Fruit fly (Drosophila melanogaster) whole organism, wandering third instar larva: ENCODE measurements around the gene CG31265.

Experiments used
- CG32264 ChIP-seq: fragments of 200-800 bp; sonication (Bioruptor generic); optimal IDR thresholded peaks from 2 replicates; lab custom pipeline; 2016; ENCODE audit warnings: missing biosample characterization, missing genetic modification characterization
- Dif ChIP-seq: fragments of 200-275, 200-300 bp; sonication (Bioruptor generic); optimal IDR thresholded peaks from 2 replicates; lab custom pipeline; 2018; ENCODE audit warnings: missing biosample characterization, missing genetic modification characterization; ENCODE audit not compliant: partially characterized antibody
- HLH106 ChIP-seq: fragments of 200-800 bp; optimal IDR thresholded peaks from 3 replicates; lab custom pipeline; 2019; ENCODE audit warnings: missing biosample characterization, mild to moderate bottlenecking, missing genetic modification characterization, moderate library complexity
- Hnf4 ChIP-seq: fragments of 200-800 bp; sonication (Bioruptor generic); optimal IDR thresholded peaks from 2 replicates; lab custom pipeline; 2016; ENCODE audit warnings: missing biosample characterization, mild to moderate bottlenecking, missing genetic modification characterization
- Hr78 ChIP-seq: fragments of >200 bp; optimal IDR thresholded peaks from 2 replicates; lab custom pipeline; 2017; ENCODE audit warnings: missing biosample characterization, missing genetic modification characterization
- Myc ChIP-seq: fragments of >200 bp; optimal IDR thresholded peaks from 2 replicates; lab custom pipeline; 2017
- Vsx2 ChIP-seq: fragments of 200-300, 225-300 bp; sonication (Bioruptor generic); optimal IDR thresholded peaks from 2 replicates; lab custom pipeline; 2018; ENCODE audit warnings: missing biosample characterization, missing genetic modification characterization; ENCODE audit not compliant: partially characterized antibody
- h ChIP-seq: fragments of 200-800 bp; sonication (Bioruptor generic); optimal IDR thresholded peaks from 3 replicates; lab custom pipeline; 2016; ENCODE audit warnings: missing biosample characterization, mild to moderate bottlenecking, missing genetic modification characterization
- pan ChIP-seq: fragments of >200 bp; optimal IDR thresholded peaks from 2 replicates; lab custom pipeline; 2017
- sage ChIP-seq: fragments of 200-800 bp; sonication (Bioruptor generic); optimal IDR thresholded peaks from 2 replicates; lab custom pipeline; 2016; ENCODE audit warnings: missing biosample characterization, mild to moderate bottlenecking, missing genetic modification characterization
- tai ChIP-seq: sonication (Bioruptor generic); optimal IDR thresholded peaks from 2 replicates; lab custom pipeline; 2016; ENCODE audit warnings: missing biosample characterization, missing genetic modification characterization
- usp ChIP-seq: fragments of >200 bp; optimal IDR thresholded peaks from 2 replicates; lab custom pipeline; 2017; ENCODE audit warnings: missing biosample characterization, missing genetic modification characterization
- woc ChIP-seq: sonication (Bioruptor generic); optimal IDR thresholded peaks from 2 replicates; lab custom pipeline; 2016; ENCODE audit warnings: missing biosample characterization, mild to moderate bottlenecking, missing genetic modification characterization

DNA sequence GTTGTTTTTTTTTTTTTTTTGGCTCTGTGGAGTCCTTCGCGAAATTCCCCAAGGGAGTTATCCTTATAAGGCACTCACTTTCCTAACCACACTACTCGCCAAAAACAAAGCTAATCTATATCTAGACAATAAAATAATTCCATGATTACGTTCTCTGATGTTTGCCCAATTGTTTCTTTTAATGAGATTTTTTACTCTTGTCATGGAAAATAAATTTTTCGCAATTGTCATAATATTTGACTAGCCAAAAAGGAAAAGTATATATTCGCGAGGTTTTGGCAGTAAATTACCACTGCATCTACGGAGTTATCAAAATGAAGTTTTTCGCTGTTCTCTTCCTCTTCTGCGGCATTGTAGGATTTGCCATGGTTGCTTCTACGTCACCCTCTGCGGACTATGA is 7.8 kb upstream of the CG31265 start, which contains the start of gene CG34278:
- TF ChIP-seq HLH106 (tag; lab: Kevin White, UChicago) (no peak), Myc (no peak), tai (GFP tag; lab: Kevin White, UChicago) (no peak), h (GFP tag; lab: Kevin White, UChicago) (no peak), usp (GFP tag; lab: Kevin White, UChicago) (no peak), woc (GFP tag; lab: Kevin White, UChicago) (no peak), Hr78 (GFP tag; lab: Kevin White, UChicago) (no peak), pan (lab: Kevin White, UChicago) (no peak), Vsx2 (GFP tag; lab: Kevin White, UChicago) (no peak), CG32264 (GFP tag; lab: Kevin White, UChicago) (no peak), Hnf4 (GFP tag; lab: Kevin White, UChicago) (no peak), sage (GFP tag; lab: Kevin White, UChicago) (no peak), Dif (GFP tag; lab: Kevin White, UChicago) (no peak)
